Fruit fly (Drosophila melanogaster) whole organism, embryonic: ENCODE data around the gene RpS28a.

Experiments
- Abd-B ChIP-seq: fragments of 200-800 bp; sonication (Bioruptor generic); optimal IDR thresholded peaks from 2 replicates; lab custom pipeline; 2018; ENCODE audit warnings: missing biosample characterization, mild to moderate bottlenecking, missing genetic modification characterization, moderate library complexity
- CG10274 ChIP-seq: fragments of 200-800 bp; sonication (Bioruptor generic); optimal IDR thresholded peaks from 3 replicates; lab custom pipeline; 2017; ENCODE audit warnings: missing biosample characterization, mild to moderate bottlenecking, missing genetic modification characterization
- CG10431 ChIP-seq: fragments of 200-800 bp; sonication (Bioruptor generic); optimal IDR thresholded peaks from 3 replicates; lab custom pipeline; 2018; ENCODE audit warnings: missing biosample characterization, mild to moderate bottlenecking, missing genetic modification characterization
- CG12104 ChIP-seq: fragments of 200-800 bp; sonication (Bioruptor generic); optimal IDR thresholded peaks from 3 replicates; lab custom pipeline; 2016; ENCODE audit warnings: missing biosample characterization, missing genetic modification characterization
- CG12236 ChIP-seq: fragments of 200-800 bp; sonication (Bioruptor generic); optimal IDR thresholded peaks from 2 replicates; lab custom pipeline; 2016; ENCODE audit warnings: missing biosample characterization, missing genetic modification characterization
- CG12769 ChIP-seq: fragments of 200-800 bp; sonication (Bioruptor generic); optimal IDR thresholded peaks from 2 replicates; lab custom pipeline; 2019; ENCODE audit warnings: missing biosample characterization, mild to moderate bottlenecking, missing genetic modification characterization, moderate library complexity
- CG2120 ChIP-seq: fragments of 200-800 bp; sonication (Bioruptor generic); optimal IDR thresholded peaks from 3 replicates; lab custom pipeline; 2016; ENCODE audit warnings: missing biosample characterization, missing genetic modification characterization
- CG31224 ChIP-seq: fragments of 200-800 bp; sonication (Bioruptor generic); IDR thresholded peaks from 2 replicates; pipeline ENCODE4 v1.3.6; 2022; ENCODE audit warnings: missing biosample characterization, missing genetic modification characterization
- CG31365 ChIP-seq: fragments of 200-800 bp; sonication (Bioruptor generic); optimal IDR thresholded peaks from 2 replicates; lab custom pipeline; 2018; ENCODE audit warnings: missing biosample characterization, mild to moderate bottlenecking, missing genetic modification characterization
- CG31441 ChIP-seq: fragments of 200-800 bp; sonication (Bioruptor generic); IDR thresholded peaks from 2 replicates; pipeline ENCODE4 v1.3.6; 2022; ENCODE audit warnings: missing biosample characterization, missing genetic modification characterization
- CG3163 ChIP-seq: fragments of 200-800 bp; sonication (Bioruptor generic); optimal IDR thresholded peaks from 3 replicates; lab custom pipeline; 2016; ENCODE audit warnings: missing biosample characterization, missing genetic modification characterization
- CG32767 ChIP-seq: fragments of 200-800 bp; sonication (Bioruptor generic); IDR thresholded peaks from 2 replicates; pipeline ENCODE4 v1.3.6; 2022; ENCODE audit warnings: missing biosample characterization, missing genetic modification characterization
- CG34224 ChIP-seq: fragments of 200-800 bp; sonication (Bioruptor generic); IDR thresholded peaks from 3 replicates; pipeline ENCODE4 v1.3.6; 2022; ENCODE audit warnings: missing biosample characterization, missing genetic modification characterization; ENCODE audit not compliant: partially characterized antibody
- CG5245 ChIP-seq: fragments of 200-800 bp; sonication (Bioruptor generic); optimal IDR thresholded peaks from 3 replicates; lab custom pipeline; 2016; ENCODE audit warnings: missing biosample characterization, missing genetic modification characterization
- CG6791 ChIP-seq: fragments of 200-800 bp; sonication (Bioruptor generic); IDR thresholded peaks from 3 replicates; pipeline ENCODE4 v1.3.6; 2022; ENCODE audit warnings: missing biosample characterization, missing genetic modification characterization; ENCODE audit not compliant: partially characterized antibody
- CG6854 ChIP-seq: fragments of 200-800 bp; sonication (Bioruptor generic); optimal IDR thresholded peaks from 3 replicates; lab custom pipeline; 2017; ENCODE audit warnings: missing biosample characterization, mild to moderate bottlenecking, missing genetic modification characterization
- CG7556 ChIP-seq: fragments of 200-800 bp; sonication (Bioruptor generic); optimal IDR thresholded peaks from 2 replicates; lab custom pipeline; 2017; ENCODE audit warnings: missing biosample characterization, mild to moderate bottlenecking, missing genetic modification characterization
- CG9797 ChIP-seq: fragments of 200-800 bp; sonication (Bioruptor generic); optimal IDR thresholded peaks from 3 replicates; lab custom pipeline; 2018; ENCODE audit warnings: missing biosample characterization, mild to moderate bottlenecking, missing genetic modification characterization
- Chrac-16 ChIP-seq: fragments of 200-800 bp; sonication (Bioruptor generic); optimal IDR thresholded peaks from 3 replicates; lab custom pipeline; 2016; ENCODE audit warnings: missing biosample characterization, missing genetic modification characterization
- CoRest ChIP-seq: fragments of 200-800 bp; sonication (Bioruptor generic); optimal IDR thresholded peaks from 3 replicates; lab custom pipeline; 2018; ENCODE audit warnings: missing biosample characterization, mild to moderate bottlenecking, missing genetic modification characterization, moderate library complexity
- Dip2 ChIP-seq: fragments of 200-800 bp; sonication (Bioruptor generic); IDR thresholded peaks from 2 replicates; pipeline ENCODE4 v1.3.6; 2022; ENCODE audit warnings: missing biosample characterization, missing genetic modification characterization
- Dip3 ChIP-seq: fragments of 200-800 bp; sonication (Bioruptor generic); optimal IDR thresholded peaks from 3 replicates; lab custom pipeline; 2016; ENCODE audit warnings: missing biosample characterization, missing genetic modification characterization
- Dref ChIP-seq: fragments of 200-800 bp; sonication (Bioruptor generic); IDR thresholded peaks from 2 replicates; pipeline ENCODE4 v1.3.6; 2022; ENCODE audit warnings: missing biosample characterization, missing genetic modification characterization
- H2.0 ChIP-seq: fragments of 200-800 bp; sonication (Bioruptor generic); IDR thresholded peaks from 2 replicates; pipeline ENCODE4 v1.3.6; 2022; ENCODE audit warnings: missing biosample characterization, missing genetic modification characterization
- HLH3B ChIP-seq: fragments of 200-800 bp; sonication (Bioruptor generic); IDR thresholded peaks from 2 replicates; pipeline ENCODE4 v1.3.6; 2022; ENCODE audit warnings: missing biosample characterization, missing genetic modification characterization
- Mad ChIP-seq: fragments of 200-800 bp; sonication (Bioruptor generic); optimal IDR thresholded peaks from 2 replicates; lab custom pipeline; 2016; ENCODE audit warnings: missing biosample characterization, missing genetic modification characterization
- NfI ChIP-seq: fragments of 200-800 bp; sonication (Bioruptor generic); optimal IDR thresholded peaks from 3 replicates; lab custom pipeline; 2018; ENCODE audit warnings: missing biosample characterization, mild to moderate bottlenecking, missing genetic modification characterization, moderate library complexity
- Rfx ChIP-seq: fragments of 200-800 bp; sonication (Bioruptor generic); IDR thresholded peaks from 2 replicates; pipeline ENCODE4 v1.3.6; 2022; ENCODE audit warnings: missing biosample characterization, missing genetic modification characterization
- Scr ChIP-seq: fragments of 200-800 bp; sonication (Bioruptor generic); IDR thresholded peaks from 2 replicates; pipeline ENCODE4 v1.3.6; 2022; ENCODE audit warnings: missing biosample characterization, missing genetic modification characterization; ENCODE audit not compliant: partially characterized antibody
- Sin3A ChIP-seq: fragments of >200 bp; optimal IDR thresholded peaks from 2 replicates; lab custom pipeline; 2018
- Sox102F ChIP-seq: fragments of 200-800 bp; sonication (Bioruptor generic); optimal IDR thresholded peaks from 2 replicates; lab custom pipeline; 2018; ENCODE audit warnings: missing biosample characterization, mild to moderate bottlenecking, missing genetic modification characterization, moderate library complexity
- ase ChIP-seq: fragments of 200-800 bp; sonication (Bioruptor generic); IDR thresholded peaks from 3 replicates; pipeline ENCODE4 v1.3.6; 2022; ENCODE audit warnings: missing biosample characterization, missing genetic modification characterization
- bcd ChIP-seq: fragments of 200-800 bp; sonication (Bioruptor generic); optimal IDR thresholded peaks from 2 replicates; lab custom pipeline; 2017; ENCODE audit warnings: missing biosample characterization, mild to moderate bottlenecking, missing genetic modification characterization
- chm ChIP-seq: fragments of 200-800 bp; sonication (Bioruptor generic); IDR thresholded peaks from 2 replicates; pipeline ENCODE4 v1.3.6; 2022; ENCODE audit warnings: missing biosample characterization, missing genetic modification characterization
- chn ChIP-seq: fragments of 200-800 bp; sonication (Bioruptor generic); optimal IDR thresholded peaks from 2 replicates; lab custom pipeline; 2016; ENCODE audit warnings: missing biosample characterization, missing genetic modification characterization
- corto ChIP-seq: fragments of 200-800 bp; sonication (Bioruptor generic); optimal IDR thresholded peaks from 2 replicates; lab custom pipeline; 2016; ENCODE audit warnings: missing biosample characterization, mild to moderate bottlenecking, missing genetic modification characterization, moderate library complexity
- crol ChIP-seq: fragments of 200-800 bp; sonication (Bioruptor generic); IDR thresholded peaks from 2 replicates; pipeline ENCODE4 v1.3.6; 2022; ENCODE audit warnings: missing biosample characterization, missing genetic modification characterization
- dmrt11E ChIP-seq: fragments of 200-800 bp; sonication (Bioruptor generic); optimal IDR thresholded peaks from 3 replicates; lab custom pipeline; 2018; ENCODE audit warnings: missing biosample characterization, mild to moderate bottlenecking, missing genetic modification characterization, moderate library complexity
- ewg ChIP-seq: fragments of 200-800 bp; sonication (Bioruptor generic); optimal IDR thresholded peaks from 3 replicates; lab custom pipeline; 2017; ENCODE audit warnings: mild to moderate bottlenecking, missing biosample characterization, missing genetic modification reagents, missing genetic modification characterization
- ftz-f1 ChIP-seq: fragments of 200-800 bp; sonication (Bioruptor generic); optimal IDR thresholded peaks from 2 replicates; lab custom pipeline; 2016; ENCODE audit warnings: missing biosample characterization, missing genetic modification characterization
- gce ChIP-seq: fragments of 200-800 bp; sonication (Bioruptor generic); IDR thresholded peaks from 3 replicates; pipeline ENCODE4 v1.3.6; 2022; ENCODE audit warnings: missing biosample characterization, missing genetic modification characterization
- jing ChIP-seq: fragments of 200-800 bp; sonication (Bioruptor generic); optimal IDR thresholded peaks from 2 replicates; lab custom pipeline; 2018; ENCODE audit warnings: missing biosample characterization, mild to moderate bottlenecking, missing genetic modification characterization
- mirr ChIP-seq: fragments of 200-800 bp; sonication (Bioruptor generic); optimal IDR thresholded peaks from 3 replicates; lab custom pipeline; 2018; ENCODE audit warnings: missing biosample characterization, mild to moderate bottlenecking, missing genetic modification characterization
- nom ChIP-seq: fragments of 200-800 bp; sonication (Bioruptor generic); optimal IDR thresholded peaks from 2 replicates; lab custom pipeline; 2017; ENCODE audit warnings: missing biosample characterization, missing genetic modification characterization, mild to moderate bottlenecking, moderate library complexity, missing genetic modification reagents
- org-1 ChIP-seq: fragments of 200-800 bp; sonication (Bioruptor generic); optimal IDR thresholded peaks from 2 replicates; lab custom pipeline; 2017; ENCODE audit warnings: missing biosample characterization, missing genetic modification characterization
- repo ChIP-seq: fragments of 200-800 bp; sonication (Bioruptor generic); optimal IDR thresholded peaks from 2 replicates; lab custom pipeline; 2016; ENCODE audit warnings: missing biosample characterization, missing genetic modification characterization
- sens-2 ChIP-seq: fragments of 200-800 bp; sonication (Bioruptor generic); IDR thresholded peaks from 2 replicates; pipeline ENCODE4 v1.3.6; 2022; ENCODE audit warnings: missing biosample characterization, missing genetic modification characterization
- tna ChIP-seq: fragments of 200-800 bp; sonication (Bioruptor generic); IDR thresholded peaks from 2 replicates; pipeline ENCODE4 v1.3.6; 2022; ENCODE audit warnings: missing biosample characterization, missing genetic modification characterization; ENCODE audit not compliant: partially characterized antibody
- usp ChIP-seq: fragments of >200 bp; optimal IDR thresholded peaks from 2 replicates; lab custom pipeline; 2017; ENCODE audit warnings: missing biosample characterization, missing genetic modification characterization
- zen ChIP-seq: fragments of 200-800 bp; sonication (Bioruptor generic); optimal IDR thresholded peaks from 3 replicates; lab custom pipeline; 2018; ENCODE audit warnings: missing biosample characterization, mild to moderate bottlenecking, missing genetic modification characterization, moderate library complexity

Gene RpS28a

DNA sequence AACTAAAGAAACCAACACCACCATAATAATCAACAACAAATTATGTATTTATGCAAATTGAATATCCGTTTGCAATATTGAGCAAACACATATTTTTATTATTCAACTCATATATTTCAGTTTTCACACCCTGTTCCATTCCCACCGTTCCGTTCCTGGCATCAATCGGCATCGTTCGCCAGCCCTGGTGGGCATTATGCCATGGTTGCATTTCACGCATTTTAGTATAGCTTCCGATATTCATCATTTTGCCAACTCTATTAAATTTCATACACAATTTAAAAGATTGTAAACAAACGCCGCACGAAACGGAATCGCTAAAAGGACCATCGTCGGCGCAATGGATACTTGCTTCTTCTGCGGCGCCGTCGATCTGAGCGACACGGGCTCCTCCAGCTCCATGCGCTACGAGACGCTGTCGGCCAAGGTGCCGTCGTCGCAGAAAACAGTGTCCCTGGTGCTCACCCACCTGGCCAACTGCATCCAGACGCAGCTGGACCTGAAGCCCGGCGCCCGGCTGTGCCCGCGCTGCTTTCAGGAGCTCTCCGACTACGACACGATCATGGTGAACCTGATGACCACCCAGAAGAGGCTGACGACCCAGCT is 20.8 kb upstream of the RpS28a start, which contains the start of gene Sry-delta (continued):
- TF ChIP-seq Scr (GFP tag; lab: Robert Waterston, UW) (peak; percentile 76), CG2120 (GFP tag; lab: Kevin White, UChicago) (peak; percentile 93), CG6791 (GFP tag; lab: Robert Waterston, UW) (peak; percentile 76), CG34224 (GFP tag; lab: Robert Waterston, UW) (peak; percentile 76), jing (GFP tag; lab: Kevin White, UChicago) (no peak), Rfx (peak; percentile 92), nom (peak; percentile 70), corto (GFP tag; lab: Kevin White, UChicago) (no peak), chm (GFP tag; lab: Robert Waterston, UW) (peak; percentile 87), CG5245 (GFP tag; lab: Kevin White, UChicago) (peak; percentile 75), CG12104 (peak; percentile 54), ase (GFP tag; lab: Robert Waterston, UW) (peak; percentile 69; the same call in 2 of the 3 replicates), NfI (GFP tag; lab: Kevin White, UChicago) (peak; percentile 83), zen (peak; percentile 80), CG32767 (GFP tag; lab: Robert Waterston, UW) (peak; percentile 71), Mad (peak; percentile 73), CoRest (tag; lab: Kevin White, UChicago) (peak; percentile 70), H2.0 (GFP tag; lab: Robert Waterston, UW) (peak; percentile 60), CG9797 (GFP tag; lab: Kevin White, UChicago) (peak; percentile 66), org-1 (no peak), CG12236 (peak; percentile 18), chn (GFP tag; lab: Kevin White, UChicago) (peak; percentile 85), Dref (GFP tag; lab: Robert Waterston, UW) (peak; percentile 77), Dip3 (peak; percentile 87), gce (GFP tag; lab: Robert Waterston, UW) (0 out of 3 replicates have a peak, but pooled peaks have one; percentile 20), dmrt11E (tag; lab: Kevin White, UChicago) (peak; percentile 59), mirr (peak; percentile 82), ftz-f1 (GFP tag; lab: Kevin White, UChicago) (peak; percentile 79), bcd (GFP tag; lab: Kevin White, UChicago) (no peak), CG31441 (no peak; the same call in 1 of the 2 replicates), Sin3A (peak; percentile 71), CG6854 (GFP tag; lab: Kevin White, UChicago) (no peak), CG10274 (GFP tag; lab: Kevin White, UChicago) (peak; percentile 27), crol (GFP tag; lab: Robert Waterston, UW) (no peak), ewg (no peak), CG10431 (GFP tag; lab: Kevin White, UChicago) (peak; percentile 11), Abd-B (GFP tag; lab: Kevin White, UChicago) (peak; percentile 86), repo (peak; percentile 79), HLH3B (GFP tag; lab: Robert Waterston, UW) (peak; percentile 63), Chrac-16 (GFP tag; lab: Kevin White, UChicago) (peak; percentile 84), tna (GFP tag; lab: Robert Waterston, UW) (no peak; the same call in 1 of the 2 replicates), CG12769 (tag; lab: Kevin White, UChicago) (no peak), Dip2 (GFP tag; lab: Robert Waterston, UW) (no peak), sens-2 (GFP tag; lab: Robert Waterston, UW) (peak; percentile 61; the same call in 1 of the 2 replicates), CG3163 (peak; percentile 60), CG7556 (peak; percentile 53), Sox102F (no peak), CG31365 (tag; lab: Kevin White, UChicago) (no peak), CG31224 (peak; percentile 57), usp (GFP tag; lab: Kevin White, UChicago) (no peak)
